Fruit fly (Drosophila melanogaster) whole organism: ENCODE results near the gene Prx4.

ENCODE experiments used
- CG8478 ChIP-seq: fragments of >200 bp; optimal IDR thresholded peaks from 2 replicates; lab custom pipeline; 2018; ENCODE audit warnings: inconsistent platforms
- Dll ChIP-seq: fragments of >200 bp; optimal IDR thresholded peaks from 2 replicates; lab custom pipeline; 2017
- EcR ChIP-seq, 2 experiments: fragments of >200 bp; optimal IDR thresholded peaks; 2 replicates each; lab custom pipeline; 2017; ENCODE audit warnings: missing biosample characterization in 2 of 2, missing genetic modification characterization in 2 of 2, missing genetic modification reagents in 2 of 2
- pan ChIP-seq: fragments of >200 bp; optimal IDR thresholded peaks from 2 replicates; lab custom pipeline; 2017
- psq ChIP-seq: fragments of >200 bp; optimal IDR thresholded peaks from 2 replicates; lab custom pipeline; 2017
- usp ChIP-seq: fragments of >200 bp; optimal IDR thresholded peaks from 2 replicates; lab custom pipeline; 2017; ENCODE audit warnings: missing biosample characterization, missing genetic modification characterization, mixed read lengths

- TF ChIP-seq pan (lab: Kevin White, UChicago) = no peak
- TF ChIP-seq Dll (lab: Kevin White, UChicago) = no peak
- TF ChIP-seq psq (lab: Kevin White, UChicago) = no peak
- TF ChIP-seq CG8478 (lab: Kevin White, UChicago) = no peak
- no peak for TF ChIP-seq usp
- TF ChIP-seq EcR (GFP tag; optimal IDR thresholded peaks at IDR 0.05; lab: Kevin White, UChicago) = no peak
Measured at dm6 chr3L:3026421-3026820, 15.7 kb upstream of the Prx4 start, which contains the start of gene aly.
